Worm (Caenorhabditis elegans) whole organism, young adult: ENCODE data around the gene pha-1.
"Not testable (repeated sequence)": the region's sequence is repeated elsewhere in the genome, so short reads cannot be mapped to it uniquely, and the experiment has no call there.

Experiments
- B0261.1 ChIP-seq: sonication (generic microtip); optimal IDR thresholded peaks from 2 replicates; lab custom pipeline; 2016; ENCODE audit warnings: mild to moderate bottlenecking, missing genetic modification characterization, moderate library complexity, missing compliant biosample characterization
- C06A6.2 ChIP-seq: fragments of 200-800 bp; sonication (Bioruptor generic); conservative IDR thresholded peaks from 2 replicates; pipeline ENCODE4 v1.3.6; 2022; ENCODE audit warnings: missing genetic modification characterization, missing compliant biosample characterization
- F37B4.10 ChIP-seq: fragments of 200-800 bp; sonication (Bioruptor generic); IDR thresholded peaks from 2 replicates; pipeline ENCODE4 v1.3.6; 2022; ENCODE audit warnings: missing genetic modification characterization, missing compliant biosample characterization
- F39B2.1 ChIP-seq: fragments of 200-800 bp; sonication (Bioruptor generic); IDR thresholded peaks from 2 replicates; pipeline ENCODE4 v1.3.6; 2022; ENCODE audit warnings: missing genetic modification reagents, missing genetic modification characterization, missing compliant biosample characterization
- F49E8.2 ChIP-seq: sonication (generic microtip); optimal IDR thresholded peaks from 3 replicates; lab custom pipeline; 2017; ENCODE audit warnings: missing genetic modification characterization, mild to moderate bottlenecking, missing compliant biosample characterization, antibody characterized with exemption, moderate library complexity; ENCODE audit not compliant: insufficient read depth
- K12H6.12 ChIP-seq: fragments of 200-800 bp; sonication (Bioruptor generic); optimal IDR thresholded peaks from 2 replicates; lab custom pipeline; 2018; ENCODE audit warnings: mild to moderate bottlenecking, missing genetic modification characterization, missing compliant biosample characterization
- T07F8.4 ChIP-seq: sonication (generic microtip); optimal IDR thresholded peaks from 2 replicates; lab custom pipeline; 2016; ENCODE audit warnings: mild to moderate bottlenecking, missing genetic modification characterization, moderate library complexity, missing compliant biosample characterization
- T26A5.8 ChIP-seq: sonication (generic microtip); optimal IDR thresholded peaks from 2 replicates; lab custom pipeline; 2016; ENCODE audit warnings: missing genetic modification characterization, missing compliant biosample characterization
- attf-3 ChIP-seq: fragments of 200-800 bp; sonication (Bioruptor generic); conservative IDR thresholded peaks from 2 replicates; pipeline ENCODE4 v1.3.6; 2022; ENCODE audit warnings: missing genetic modification reagents, missing genetic modification characterization, missing compliant biosample characterization
- attf-5 ChIP-seq: fragments of 200-800 bp; sonication (Bioruptor generic); optimal IDR thresholded peaks from 2 replicates; lab custom pipeline; 2018; ENCODE audit warnings: mild to moderate bottlenecking, missing genetic modification characterization, missing compliant biosample characterization
- attf-6 ChIP-seq: fragments of 200-800 bp; sonication (Bioruptor generic); IDR thresholded peaks from 2 replicates; pipeline ENCODE4 v1.3.6; 2022; ENCODE audit warnings: missing genetic modification reagents, missing genetic modification characterization, missing compliant biosample characterization
- ceh-27 ChIP-seq: fragments of 200-800 bp; sonication (Bioruptor generic); optimal IDR thresholded peaks from 2 replicates; lab custom pipeline; 2018; ENCODE audit warnings: mild to moderate bottlenecking, missing genetic modification characterization, moderate library complexity, missing compliant biosample characterization
- ceh-40 ChIP-seq: fragments of 200-800 bp; sonication (Bioruptor generic); IDR thresholded peaks from 2 replicates; pipeline ENCODE4 v1.3.6; 2022; ENCODE audit warnings: missing genetic modification characterization, missing compliant biosample characterization
- die-1 ChIP-seq: sonication (generic microtip); optimal IDR thresholded peaks from 2 replicates; lab custom pipeline; 2016; ENCODE audit warnings: missing genotype, mild to moderate bottlenecking, missing genetic modification characterization, missing compliant biosample characterization
- egl-18 ChIP-seq: fragments of 200-800 bp; sonication (Bioruptor generic); IDR thresholded peaks from 2 replicates; pipeline ENCODE4 v1.3.6; 2022; ENCODE audit warnings: missing genetic modification reagents, missing genetic modification characterization, missing compliant biosample characterization
- egrh-3 ChIP-seq: fragments of 200-800 bp; sonication (Bioruptor generic); IDR thresholded peaks from 2 replicates; pipeline ENCODE4 v1.3.6; 2022; ENCODE audit warnings: missing genetic modification reagents, missing genetic modification characterization, missing compliant biosample characterization
- fkh-3 ChIP-seq: sonication (generic microtip); optimal IDR thresholded peaks from 2 replicates; lab custom pipeline; 2016; ENCODE audit warnings: mild to moderate bottlenecking, missing genetic modification characterization, missing compliant biosample characterization
- gei-17 ChIP-seq: fragments of 200-800 bp; sonication (Bioruptor generic); optimal IDR thresholded peaks from 2 replicates; lab custom pipeline; 2018; ENCODE audit warnings: mild to moderate bottlenecking, missing genetic modification characterization, missing compliant biosample characterization
- hmg-1.2 ChIP-seq: fragments of 200-800 bp; sonication (Bioruptor generic); IDR thresholded peaks from 2 replicates; pipeline ENCODE4 v1.3.6; 2022; ENCODE audit warnings: missing genetic modification reagents, missing genetic modification characterization, missing compliant biosample characterization
- hrde-1 ChIP-seq: sonication (generic microtip); optimal IDR thresholded peaks from 2 replicates; lab custom pipeline; 2016; ENCODE audit warnings: missing genetic modification characterization, mild to moderate bottlenecking, missing compliant biosample characterization, moderate library complexity, missing genotype, missing genetic modification reagents, borderline replicate concordance
- hsf-1 ChIP-seq: fragments of 200-800 bp; sonication (Bioruptor generic); IDR thresholded peaks from 2 replicates; pipeline ENCODE4 v1.3.6; 2022; ENCODE audit warnings: missing genetic modification reagents, missing genetic modification characterization, missing compliant biosample characterization
- lag-1 ChIP-seq: fragments of 200-800 bp; sonication (Bioruptor generic); IDR thresholded peaks from 2 replicates; pipeline ENCODE4 v1.3.6; 2022; ENCODE audit warnings: missing genetic modification reagents, missing genetic modification characterization, missing compliant biosample characterization
- let-607 ChIP-seq, 2 experiments: fragments of 200-800 bp in 1 of 2; sonication (Bioruptor generic) in 1 of 2; sonication (generic microtip) in 1 of 2; optimal IDR thresholded peaks; 2 replicates each; lab custom pipeline; 2016 to 2018; ENCODE audit warnings: mild to moderate bottlenecking in 2 of 2, missing compliant biosample characterization in 2 of 2, missing genetic modification characterization in 2 of 2, moderate library complexity in 2 of 2, missing genotype in 1 of 2
- lin-54 ChIP-seq: fragments of 200-800 bp; sonication (Bioruptor generic); optimal IDR thresholded peaks from 2 replicates; lab custom pipeline; 2018; ENCODE audit warnings: mild to moderate bottlenecking, missing genetic modification characterization, missing compliant biosample characterization
- madf-3 ChIP-seq: fragments of 200-800 bp; sonication (Bioruptor generic); IDR thresholded peaks from 2 replicates; pipeline ENCODE4 v1.3.6; 2022; ENCODE audit warnings: missing genetic modification reagents, missing genetic modification characterization, missing compliant biosample characterization
- madf-6 ChIP-seq: fragments of 200-800 bp; sonication (Bioruptor generic); IDR thresholded peaks from 2 replicates; pipeline ENCODE4 v1.3.6; 2022; ENCODE audit warnings: missing genetic modification reagents, missing genetic modification characterization, missing compliant biosample characterization
- madf-8 ChIP-seq: fragments of 200-800 bp; sonication (Bioruptor generic); conservative IDR thresholded peaks from 2 replicates; pipeline ENCODE4 v1.3.6; 2022; ENCODE audit warnings: missing genetic modification reagents, missing genetic modification characterization, missing compliant biosample characterization
- mxl-1 ChIP-seq: sonication (generic microtip); optimal IDR thresholded peaks from 2 replicates; lab custom pipeline; 2016; ENCODE audit warnings: missing genetic modification characterization, missing compliant biosample characterization
- nfya-2 ChIP-seq: fragments of 200-800 bp; sonication (Bioruptor generic); IDR thresholded peaks from 2 replicates; pipeline ENCODE4 v1.3.6; 2022; ENCODE audit warnings: missing genetic modification reagents, missing genetic modification characterization, missing compliant biosample characterization
- nhr-179 ChIP-seq: sonication (generic microtip); optimal IDR thresholded peaks from 2 replicates; lab custom pipeline; 2016; ENCODE audit warnings: mild to moderate bottlenecking, missing genetic modification characterization, missing compliant biosample characterization
- nhr-27 ChIP-seq: fragments of 200-800 bp; sonication (Bioruptor generic); optimal IDR thresholded peaks from 2 replicates; lab custom pipeline; 2018; ENCODE audit warnings: mild to moderate bottlenecking, missing genetic modification characterization, moderate library complexity, missing compliant biosample characterization
- nhr-80 ChIP-seq: sonication (generic microtip); optimal IDR thresholded peaks from 2 replicates; lab custom pipeline; 2016; ENCODE audit warnings: missing genetic modification characterization, missing compliant biosample characterization
- pha-4 ChIP-seq: fragments of 150-350 bp; sonication (generic microtip); optimal IDR thresholded peaks from 2 replicates; lab custom pipeline; 2014; ENCODE audit warnings: missing biosample characterization, missing genetic modification reagents, missing genetic modification characterization
- sdz-38 ChIP-seq: sonication (generic microtip); optimal IDR thresholded peaks from 2 replicates; lab custom pipeline; 2016; ENCODE audit warnings: missing genotype, missing genetic modification characterization, missing compliant biosample characterization
- snpc-4 ChIP-seq, 5 experiments: fragments of 150-350 bp in 1 of 5; sonication (generic microtip) in 4 of 5; optimal IDR thresholded peaks; 2 replicates each; lab custom pipeline; 2014 to 2018; ENCODE audit warnings: missing genetic modification characterization in 5 of 5, missing biosample characterization in 3 of 5, antibody characterized with exemption in 2 of 5, mild to moderate bottlenecking in 2 of 5, missing compliant biosample characterization in 2 of 5, missing genotype in 2 of 5, moderate library complexity in 2 of 5, missing genetic modification reagents in 1 of 5
- tbp1 ChIP-seq: fragments of 200-800 bp; sonication (Bioruptor generic); optimal IDR thresholded peaks from 2 replicates; lab custom pipeline; 2018; ENCODE audit warnings: mild to moderate bottlenecking, missing genetic modification characterization, missing compliant biosample characterization
- tbx-9 ChIP-seq: sonication (generic microtip); optimal IDR thresholded peaks from 2 replicates; lab custom pipeline; 2016; ENCODE audit warnings: borderline replicate concordance, missing genetic modification characterization, inconsistent platforms, missing compliant biosample characterization
- xnd-1 ChIP-seq: sonication (generic microtip); optimal IDR thresholded peaks from 2 replicates; lab custom pipeline; 2016; ENCODE audit warnings: missing genotype, missing genetic modification reagents, missing genetic modification characterization, missing compliant biosample characterization
- ztf-18 ChIP-seq: sonication (generic microtip); optimal IDR thresholded peaks from 2 replicates; lab custom pipeline; 2016; ENCODE audit warnings: missing genotype, mild to moderate bottlenecking, missing genetic modification characterization, missing compliant biosample characterization

pha-1 gene

ce11 chrIII:11131475-11131874 is at the start of gene pha-1:
Gene pha-1, plus strand, starts transcription at chrIII:11131775.
- TF ChIP-seq mxl-1; T07F8.4; F49E8.2 (tag; lab: Kevin White, UChicago): not testable (repeated sequence)

- TF ChIP-seq madf-3 (GFP tag; lab: Robert Waterston, UW): no peak
- TF ChIP-seq K12H6.12 (tag; lab: Kevin White, UChicago): no peak
- no peak for TF ChIP-seq attf-6 (GFP tag; lab: Robert Waterston, UW)
- no peak for TF ChIP-seq xnd-1 (tag; lab: Kevin White, UChicago)
- no peak for TF ChIP-seq F37B4.10 (GFP tag; lab: Robert Waterston, UW)
- no peak for TF ChIP-seq fkh-3 (tag; lab: Kevin White, UChicago)
- no peak for TF ChIP-seq lag-1 (GFP tag; lab: Robert Waterston, UW)
Measured at ce11 chrIII:11082604-11083003, 49.0 kb upstream of the pha-1 start.

ce11 chrIII:11083993-11084392 is 47.6 kb upstream of the pha-1 start:
- no peak for TF ChIP-seq gei-17 (GFP tag; lab: Kevin White, UChicago)
- TF ChIP-seq nhr-80: peak; percentile 73

ce11 chrIII:11087442-11087841 is 44.1 kb upstream of the pha-1 start:
- TF ChIP-seq let-607 (tag; optimal IDR thresholded peaks at IDR 0.05; lab: Kevin White, UChicago): peak; percentile 72 to 89
- TF ChIP-seq snpc-4 (GFP tag; optimal IDR thresholded peaks at IDR 0.05; lab: Kevin White, UChicago): no peak
- TF ChIP-seq snpc-4 (tag; optimal IDR thresholded peaks at IDR 0.05; lab: Kevin White, UChicago): peak in 2 of 4 experiments; percentile 34
- TF ChIP-seq nhr-80: peak; percentile 81
- TF ChIP-seq hmg-1.2: no peak
- peak; percentile 29 for TF ChIP-seq attf-5
- no peak for TF ChIP-seq madf-6 (GFP tag; lab: Robert Waterston, UW)
- TF ChIP-seq madf-8 (GFP tag; lab: Robert Waterston, UW): no peak
- TF ChIP-seq, all 124 proteins: peak for 4

- no peak for TF ChIP-seq nhr-179
- no peak for TF ChIP-seq B0261.1 (tag; lab: Kevin White, UChicago)
- no peak for TF ChIP-seq tbp1
- TF ChIP-seq T26A5.8 (tag; lab: Kevin White, UChicago): no peak
- no peak for TF ChIP-seq ztf-18 (tag; lab: Kevin White, UChicago)
- TF ChIP-seq madf-8 (GFP tag; lab: Robert Waterston, UW): no peak
- no peak for TF ChIP-seq hrde-1
- TF ChIP-seq hsf-1: no peak
Measured at ce11 chrIII:11088187-11088586, 43.4 kb upstream of the pha-1 start, which contains the start of gene W09D6.5. Gene W09D6.5, plus strand, starts transcription at chrIII:11088487.

ce11 chrIII:11090112-11090648 is 41.4 kb upstream of the pha-1 start:
- TF ChIP-seq nfya-2: 0 out of 2 replicates have a peak, but pooled peaks have one; percentile 4
- no peak for TF ChIP-seq attf-3
- TF ChIP-seq C06A6.2 (GFP tag; lab: Robert Waterston, UW): peak; percentile 38; the same call in 1 of the 2 replicates
- no peak for TF ChIP-seq egrh-3 (GFP tag; lab: Robert Waterston, UW)
- TF ChIP-seq nhr-27 (tag; lab: Kevin White, UChicago): no peak
- TF ChIP-seq die-1 (tag; lab: Kevin White, UChicago): peak; percentile 43
- no peak for TF ChIP-seq egl-18 (GFP tag; lab: Robert Waterston, UW)
- TF ChIP-seq F37B4.10 (GFP tag; lab: Robert Waterston, UW): 0 out of 2 replicates have a peak, but pooled peaks have one; percentile 12
- no peak for TF ChIP-seq pha-4
- TF ChIP-seq hmg-1.2: peak; percentile 93
- no peak for TF ChIP-seq sdz-38 (tag; lab: Kevin White, UChicago)
- peak; percentile 20; the same call in 1 of the 2 replicates for TF ChIP-seq ceh-40
- no peak for TF ChIP-seq F39B2.1
- TF ChIP-seq attf-5: no peak
- no peak for TF ChIP-seq ceh-27 (GFP tag; lab: Kevin White, UChicago)
- TF ChIP-seq hsf-1: peak; percentile 52
- TF ChIP-seq lin-54: peak; percentile 32
- no peak for TF ChIP-seq tbx-9
- peak; percentile 71 for TF ChIP-seq madf-6 (GFP tag; lab: Robert Waterston, UW)
